Fruit fly (Drosophila melanogaster): ENCODE data around the gene CG8086.
A peak's percentile ranks its signal among the peaks of the same experiment; 100 is the strongest.

Gene CG8086

dm6 chr2L:8277561-8278201, 20.4 kb upstream of the CG8086 start (continued):
- TF ChIP-seq da (GFP tag; optimal IDR thresholded peaks at IDR 0.05) (peak; percentile 73), CG5953 (GFP tag; IDR thresholded peaks at IDR 0.05) (peak; percentile 98), CG3281 (GFP tag; optimal IDR thresholded peaks at IDR 0.05) (peak; percentile 95), CG3065 (GFP tag; optimal IDR thresholded peaks at IDR 0.05) (peak; percentile 95), CG12236 (GFP tag; optimal IDR thresholded peaks at IDR 0.05) (peak; percentile 85), Deaf1 (tag; optimal IDR thresholded peaks at IDR 0.05) (peak; percentile 78), sug (tag; optimal IDR thresholded peaks at IDR 0.05) (peak; percentile 81), MESR4 (GFP tag; optimal IDR thresholded peaks at IDR 0.05) (peak; percentile 57), CG42726 (GFP tag; IDR thresholded peaks at IDR 0.05; ENCODE audit: partially characterized antibody) (0 out of 2 replicates have a peak, but pooled peaks have one; percentile 16), sisA (GFP tag; IDR thresholded peaks at IDR 0.05) (peak; percentile 98), bsh (GFP tag; optimal IDR thresholded peaks at IDR 0.05) (peak; percentile 97 to 99), CG7963 (GFP tag; IDR thresholded peaks at IDR 0.05; ENCODE audit: partially characterized antibody) (no peak), Antp (GFP tag; optimal IDR thresholded peaks at IDR 0.05) (peak; percentile 58), D (optimal IDR thresholded peaks at IDR 0.05) (no peak), D (GFP tag; optimal IDR thresholded peaks at IDR 0.05) (peak; percentile 98), CG1832 (GFP tag; optimal IDR thresholded peaks at IDR 0.05) (no peak), CG9797 (GFP tag; optimal IDR thresholded peaks at IDR 0.05) (peak; percentile 61), al (GFP tag; IDR thresholded peaks at IDR 0.05) (peak; percentile 94), CG11560 (tag; IDR thresholded peaks at IDR 0.05) (peak; percentile 89), CG6813 (GFP tag; optimal IDR thresholded peaks at IDR 0.05) (peak; percentile 98), CG34224 (GFP tag; IDR thresholded peaks at IDR 0.05; ENCODE audit: partially characterized antibody) (no peak), HLH3B (GFP tag; IDR thresholded peaks at IDR 0.05) (peak; percentile 99), CG16779 (GFP tag; IDR thresholded peaks at IDR 0.05) (peak; percentile 93), CG2202 (tag; optimal IDR thresholded peaks at IDR 0.05) (peak; percentile 98), CG10147 (GFP tag; optimal IDR thresholded peaks at IDR 0.05) (peak; percentile 96), Atf-2 (GFP tag; optimal IDR thresholded peaks at IDR 0.05) (peak; percentile 81), dmrt11E (tag; optimal IDR thresholded peaks at IDR 0.05) (peak; percentile 99), CG4707 (GFP tag; optimal IDR thresholded peaks at IDR 0.05) (peak; percentile 95), Vsx1 (GFP tag; optimal IDR thresholded peaks at IDR 0.05) (peak; percentile 95), CG7987 (GFP tag; optimal IDR thresholded peaks at IDR 0.05) (peak; percentile 93), CG2678 (tag; optimal IDR thresholded peaks at IDR 0.05) (peak; percentile 98), Six4 (GFP tag; optimal IDR thresholded peaks at IDR 0.05) (peak; percentile 98), wdn (GFP tag; IDR thresholded peaks at IDR 0.05) (peak; percentile 95), ssp (GFP tag; IDR thresholded peaks at IDR 0.05) (peak; percentile 95), gro (GFP tag; optimal IDR thresholded peaks at IDR 0.05) (peak; percentile 79), CG30431 (GFP tag; optimal IDR thresholded peaks at IDR 0.05) (peak; percentile 93), Sox102F (GFP tag; optimal IDR thresholded peaks at IDR 0.05) (peak; percentile 99), jigr1 (GFP tag; IDR thresholded peaks at IDR 0.05) (peak; percentile 95), CG32532 (GFP tag; IDR thresholded peaks at IDR 0.05) (peak; percentile 97), ara (GFP tag; IDR thresholded peaks at IDR 0.05) (peak; percentile 99), CG17568 (GFP tag; optimal IDR thresholded peaks at IDR 0.05) (peak; percentile 96), az2 (GFP tag; optimal IDR thresholded peaks at IDR 0.05) (peak; percentile 99), Nf-YB (GFP tag; optimal IDR thresholded peaks at IDR 0.05) (peak; percentile 89), odd (GFP tag; optimal IDR thresholded peaks at IDR 0.05) (peak; percentile 96), CG13624 (GFP tag; optimal IDR thresholded peaks at IDR 0.05) (peak; percentile 87), BtbVII (GFP tag; optimal IDR thresholded peaks at IDR 0.05) (peak; percentile 97), CG1792 (GFP tag; optimal IDR thresholded peaks at IDR 0.05) (peak; percentile 81), sens-2 (GFP tag; IDR thresholded peaks at IDR 0.05) (peak; percentile 98), CG7745 (tag; optimal IDR thresholded peaks at IDR 0.05) (peak; percentile 94)

Data from whole organism, embryonic.